Worm (Caenorhabditis elegans): ENCODE data around the gene ZK813.2.

The ZK813.2 gene

ce11 chrX:3469332-3469731 is 25.7 kb downstream of the ZK813.2 start:
- TF ChIP-seq elt-3 (tag; optimal IDR thresholded peaks at IDR 0.05) (no peak), mab-5 (tag; optimal IDR thresholded peaks at IDR 0.05) (no peak), nhr-2 (tag; optimal IDR thresholded peaks at IDR 0.05) (no peak), nhr-237 (tag; optimal IDR thresholded peaks at IDR 0.05) (no peak), M03D4.4 (tag; optimal IDR thresholded peaks at IDR 0.05) (peak; percentile 14), ces-1 (GFP tag; optimal IDR thresholded peaks at IDR 0.05) (peak; percentile 95), mls-2 (tag; optimal IDR thresholded peaks at IDR 0.05) (peak; percentile 65), sptf-1 (tag; optimal IDR thresholded peaks at IDR 0.05) (peak; percentile 56)

ce11 chrX:3470307-3470706 is 26.7 kb downstream of the ZK813.2 start:
- TF ChIP-seq flh-1 (GFP tag; optimal IDR thresholded peaks at IDR 0.05): no peak
- no peak for TF ChIP-seq unc-62 (GFP tag; optimal IDR thresholded peaks at IDR 0.05)
- TF ChIP-seq mls-2 (tag; optimal IDR thresholded peaks at IDR 0.05): no peak
- TF ChIP-seq nhr-12 (tag; optimal IDR thresholded peaks at IDR 0.05): no peak
- TF ChIP-seq sptf-1 (tag; optimal IDR thresholded peaks at IDR 0.05): no peak
- TF ChIP-seq drap-1 (GFP tag; optimal IDR thresholded peaks at IDR 0.05): no peak
- TF ChIP-seq snpc-4 (tag; optimal IDR thresholded peaks at IDR 0.05): no peak
- no peak for TF ChIP-seq mep-1 (tag; optimal IDR thresholded peaks at IDR 0.05)
- no peak for TF ChIP-seq lin-32 (GFP tag; optimal IDR thresholded peaks at IDR 0.05)
- no peak for TF ChIP-seq bed-3 (GFP tag; optimal IDR thresholded peaks at IDR 0.05)
- TF ChIP-seq lsy-2 (tag; optimal IDR thresholded peaks at IDR 0.05): no peak
- no peak for TF ChIP-seq zip-8 (tag; optimal IDR thresholded peaks at IDR 0.05)
- no peak for TF ChIP-seq ham-2 (GFP tag; optimal IDR thresholded peaks at IDR 0.05)
- no peak for TF ChIP-seq nhr-2 (tag; optimal IDR thresholded peaks at IDR 0.05)
- no peak for TF ChIP-seq nhr-237 (tag; optimal IDR thresholded peaks at IDR 0.05)
- TF ChIP-seq nhr-28 (tag; optimal IDR thresholded peaks at IDR 0.05): no peak

- TF ChIP-seq ceh-43 (GFP tag; optimal IDR thresholded peaks at IDR 0.05) (peak; percentile 21), ham-2 (GFP tag; optimal IDR thresholded peaks at IDR 0.05) (peak; percentile 94), hlh-1 (tag; optimal IDR thresholded peaks at IDR 0.05) (peak; percentile 42), unc-120 (tag; optimal IDR thresholded peaks at IDR 0.05; ENCODE audit: poor library complexity, severe bottlenecking) (peak; percentile 57), lsy-2 (tag; optimal IDR thresholded peaks at IDR 0.05) (peak; percentile 31), cnd-1 (tag; optimal IDR thresholded peaks at IDR 0.05) (peak; percentile 68), pha-4 (tag; optimal IDR thresholded peaks at IDR 0.05) (peak; percentile 78), ztf-11 (tag; optimal IDR thresholded peaks at IDR 0.05) (peak; percentile 38), unc-62 (GFP tag; optimal IDR thresholded peaks at IDR 0.05) (no peak), snpc-4 (tag; optimal IDR thresholded peaks at IDR 0.05) (no peak), ceh-39 (tag; optimal IDR thresholded peaks at IDR 0.05) (no peak), mab-5 (tag; optimal IDR thresholded peaks at IDR 0.05) (no peak), lin-32 (GFP tag; optimal IDR thresholded peaks at IDR 0.05) (no peak), elt-1 (tag; optimal IDR thresholded peaks at IDR 0.05; ENCODE audit: borderline replicate concordance, insufficient read depth) (peak; percentile 57), tbx-8 (GFP tag; optimal IDR thresholded peaks at IDR 0.05) (no peak), nhr-2 (tag; optimal IDR thresholded peaks at IDR 0.05) (peak; percentile 91), sptf-1 (tag; optimal IDR thresholded peaks at IDR 0.05) (peak; percentile 65), mep-1 (tag; optimal IDR thresholded peaks at IDR 0.05) (peak; percentile 28), nhr-12 (tag; optimal IDR thresholded peaks at IDR 0.05) (no peak), drap-1 (GFP tag; optimal IDR thresholded peaks at IDR 0.05) (peak; percentile 49), nhr-237 (tag; optimal IDR thresholded peaks at IDR 0.05) (no peak), lin-13 (tag; optimal IDR thresholded peaks at IDR 0.05) (peak; percentile 44), elt-3 (tag; optimal IDR thresholded peaks at IDR 0.05) (no peak), M03D4.4 (tag; optimal IDR thresholded peaks at IDR 0.05) (peak; percentile 2)
These were observed 28.6 kb downstream of the ZK813.2 start for ce11 chrX:3472226-3472625.

DNA sequence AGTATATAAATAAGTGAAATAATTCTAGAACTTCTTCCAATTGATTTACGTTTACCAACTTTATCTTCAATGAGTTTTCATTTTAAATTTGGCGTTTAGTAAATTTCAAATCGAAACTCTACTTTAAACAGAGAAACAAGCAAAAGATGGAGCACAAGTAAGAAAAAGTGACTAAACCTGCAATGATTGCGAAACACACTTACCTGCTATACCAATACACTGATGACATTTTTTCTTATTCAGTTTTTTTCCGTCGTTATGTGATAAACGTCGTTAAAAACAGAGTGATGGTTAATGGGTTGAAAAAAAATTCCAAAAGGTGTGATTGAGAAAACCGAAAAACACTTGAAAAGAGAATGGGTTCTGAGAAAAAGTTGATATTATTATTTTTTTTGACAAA is 30.2 kb downstream of the ZK813.2 start:
- TF ChIP-seq ces-1 (GFP tag; optimal IDR thresholded peaks at IDR 0.05): no peak
- no peak for TF ChIP-seq nhr-2 (tag; optimal IDR thresholded peaks at IDR 0.05)
- TF ChIP-seq snpc-4 (tag; optimal IDR thresholded peaks at IDR 0.05): no peak
- no peak for TF ChIP-seq drap-1 (GFP tag; optimal IDR thresholded peaks at IDR 0.05)

DNA sequence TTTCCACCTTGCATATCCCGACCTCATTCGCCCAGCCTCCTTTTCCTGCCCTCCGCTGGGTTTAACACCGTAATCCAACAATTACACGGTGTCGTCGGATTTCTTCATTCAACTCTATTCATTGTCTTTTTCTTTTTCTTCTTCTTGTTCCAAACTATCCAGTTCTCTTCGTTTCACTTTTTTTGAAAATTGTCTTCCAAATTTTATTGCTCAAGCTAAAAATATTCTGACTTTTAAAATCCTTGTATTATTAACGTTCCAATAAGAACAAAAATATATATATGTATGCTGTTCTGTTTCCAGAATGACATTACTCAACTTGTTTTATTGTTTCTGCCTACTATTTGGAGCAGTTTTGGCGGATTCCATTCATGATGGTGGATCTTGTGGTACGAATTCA is 36.3 kb downstream of the ZK813.2 start, which contains the start of gene wrt-6:
wrt-6 (plus strand) TSS at position 301 of the 400 bp plus-strand sequence.
- no peak for TF ChIP-seq ceh-43 (GFP tag; optimal IDR thresholded peaks at IDR 0.05)
- no peak for TF ChIP-seq lsy-2 (tag; optimal IDR thresholded peaks at IDR 0.05)
- TF ChIP-seq snpc-4 (tag; optimal IDR thresholded peaks at IDR 0.05): no peak
- no peak for TF ChIP-seq nhr-2 (tag; optimal IDR thresholded peaks at IDR 0.05)
